Worm (Caenorhabditis elegans): Measurements from ENCODE around the gene odr-1.

The odr-1 gene

ce11 chrX:13510234-13510837, 40.5 kb downstream of the odr-1 start:
- no peak for TF ChIP-seq aly-2 (tag; optimal IDR thresholded peaks at IDR 0.05)
- no peak for TF ChIP-seq pqm-1 (tag; optimal IDR thresholded peaks at IDR 0.05)
- no peak for TF ChIP-seq elt-1 (tag; optimal IDR thresholded peaks at IDR 0.05)
- no peak for TF ChIP-seq ZK546.5 (tag; optimal IDR thresholded peaks at IDR 0.05)
- no peak for TF ChIP-seq fkh-10 (GFP tag; optimal IDR thresholded peaks at IDR 0.05)
- TF ChIP-seq R02D3.7 (tag; optimal IDR thresholded peaks at IDR 0.05) = no peak
- no peak for TF ChIP-seq ceh-28 (tag; optimal IDR thresholded peaks at IDR 0.05)
- TF ChIP-seq unc-62 (GFP tag; optimal IDR thresholded peaks at IDR 0.05) = no peak
- TF ChIP-seq nhr-23 (tag; optimal IDR thresholded peaks at IDR 0.05) = no peak
- TF ChIP-seq ceh-9 (tag; optimal IDR thresholded peaks at IDR 0.05) = no peak
- TF ChIP-seq ztf-11 (tag; optimal IDR thresholded peaks at IDR 0.05) = no peak
- no peak for TF ChIP-seq fos-1 (tag; optimal IDR thresholded peaks at IDR 0.05)
- no peak for TF ChIP-seq snpc-4 (tag; optimal IDR thresholded peaks at IDR 0.05)
- no peak for TF ChIP-seq nfya-1 (tag; optimal IDR thresholded peaks at IDR 0.05; ENCODE audit: insufficient read depth)
- no peak for TF ChIP-seq nhr-43 (tag; optimal IDR thresholded peaks at IDR 0.05; ENCODE audit: poor library complexity, severe bottlenecking)
- no peak for TF ChIP-seq lin-15B (tag; optimal IDR thresholded peaks at IDR 0.05)

- TF ChIP-seq lsy-12 (tag; optimal IDR thresholded peaks at IDR 0.05) (no peak), daf-12 (tag; optimal IDR thresholded peaks at IDR 0.05) (no peak), tbx-2 (tag; optimal IDR thresholded peaks at IDR 0.05) (no peak), jun-1 (tag; optimal IDR thresholded peaks at IDR 0.05) (no peak), ZK546.5 (tag; optimal IDR thresholded peaks at IDR 0.05) (no peak), nhr-12 (tag; optimal IDR thresholded peaks at IDR 0.05) (no peak), ama-1 (optimal IDR thresholded peaks at IDR 0.05) (no peak), fkh-2 (tag; optimal IDR thresholded peaks at IDR 0.05) (no peak), fos-1 (tag; optimal IDR thresholded peaks at IDR 0.05) (no peak), nhr-23 (tag; optimal IDR thresholded peaks at IDR 0.05) (no peak), nhr-237 (tag; optimal IDR thresholded peaks at IDR 0.05) (no peak), nhr-25 (tag; optimal IDR thresholded peaks at IDR 0.05) (no peak), nhr-28 (tag; optimal IDR thresholded peaks at IDR 0.05) (no peak), zag-1 (tag; optimal IDR thresholded peaks at IDR 0.05) (no peak)
Observed at ce11 chrX:13507233-13507632, 43.6 kb downstream of the odr-1 start, which contains the start of gene H06A10.1. Gene H06A10.1, plus strand, starts transcription at chrX:13507533.

ce11 chrX:13506493-13506892, 44.3 kb downstream of the odr-1 start:
- no peak for TF ChIP-seq ceh-16 (tag; optimal IDR thresholded peaks at IDR 0.05)
- no peak for TF ChIP-seq hmg-11 (tag; optimal IDR thresholded peaks at IDR 0.05)
- TF ChIP-seq lsy-12 (tag; optimal IDR thresholded peaks at IDR 0.05) = no peak
- no peak for TF ChIP-seq jun-1 (tag; optimal IDR thresholded peaks at IDR 0.05)
- TF ChIP-seq sea-2 (GFP tag; optimal IDR thresholded peaks at IDR 0.05) = no peak
- TF ChIP-seq zag-1 (tag; optimal IDR thresholded peaks at IDR 0.05) = no peak
- TF ChIP-seq tbx-2 (tag; optimal IDR thresholded peaks at IDR 0.05) = no peak
- TF ChIP-seq nhr-43 (tag; optimal IDR thresholded peaks at IDR 0.05; ENCODE audit: poor library complexity, severe bottlenecking) = no peak
- TF ChIP-seq nhr-11 (tag; optimal IDR thresholded peaks at IDR 0.05) = no peak
- no peak for TF ChIP-seq pha-4 (tag; optimal IDR thresholded peaks at IDR 0.05)
- TF ChIP-seq unc-39 (tag; optimal IDR thresholded peaks at IDR 0.05) = no peak
- no peak for TF ChIP-seq elt-2 (tag; optimal IDR thresholded peaks at IDR 0.05)
- no peak for TF ChIP-seq daf-12 (tag; optimal IDR thresholded peaks at IDR 0.05)
- TF ChIP-seq nhr-25 (tag; optimal IDR thresholded peaks at IDR 0.05) = no peak
- no peak for TF ChIP-seq snpc-4 (tag; optimal IDR thresholded peaks at IDR 0.05)
- no peak for TF ChIP-seq mdl-1 (tag; optimal IDR thresholded peaks at IDR 0.05)
- TF ChIP-seq ztf-11 (tag; optimal IDR thresholded peaks at IDR 0.05) = no peak
- TF ChIP-seq skn-1 (tag; optimal IDR thresholded peaks at IDR 0.05) = no peak
- no peak for TF ChIP-seq nhr-237 (tag; optimal IDR thresholded peaks at IDR 0.05)

ce11 chrX:13506043-13506442, 44.7 kb downstream of the odr-1 start:
- TF ChIP-seq lin-39 (tag; optimal IDR thresholded peaks at IDR 0.05) (peak; percentile 16), ZK546.5 (tag; optimal IDR thresholded peaks at IDR 0.05) (no peak)

Measured in whole organism, L3 larva.